Fruit fly (Drosophila melanogaster): ENCODE data around the gene Tao.

- peak in 1 of 2 experiments; percentile 11 for TF ChIP-seq CTCF (optimal IDR thresholded peaks at IDR 0.05)
- TF ChIP-seq CG8478 (optimal IDR thresholded peaks at IDR 0.05) = no peak
These were observed 59.2 kb downstream of the Tao start for dm6 chrX:19520376-19520775.

All from S2 (cell line).